Fruit fly (Drosophila melanogaster) whole organism, wandering third instar larva: ENCODE measurements around the gene CG8852.
A peak's percentile ranks its signal among the peaks of the same experiment; 100 is the strongest.

Experiments
- CG32264 ChIP-seq: fragments of 200-800 bp; sonication (Bioruptor generic); optimal IDR thresholded peaks from 2 replicates; lab custom pipeline; 2016; ENCODE audit warnings: missing biosample characterization, missing genetic modification characterization
- Hr78 ChIP-seq: fragments of >200 bp; optimal IDR thresholded peaks from 2 replicates; lab custom pipeline; 2017; ENCODE audit warnings: missing biosample characterization, missing genetic modification characterization
- Jra ChIP-seq: sonication (Bioruptor generic); optimal IDR thresholded peaks from 2 replicates; lab custom pipeline; 2016; ENCODE audit warnings: missing biosample characterization, missing genetic modification characterization
- Myc ChIP-seq: fragments of >200 bp; optimal IDR thresholded peaks from 2 replicates; lab custom pipeline; 2017
- N ChIP-seq: fragments of >200 bp; optimal IDR thresholded peaks from 2 replicates; lab custom pipeline; 2018; ENCODE audit warnings: missing biosample characterization, missing external identifiers, missing genetic modification characterization
- ey ChIP-seq: fragments of 200-800 bp; sonication (Bioruptor generic); optimal IDR thresholded peaks from 2 replicates; lab custom pipeline; 2016; ENCODE audit warnings: missing biosample characterization, missing genetic modification characterization
- lola ChIP-seq: fragments of >200 bp; optimal IDR thresholded peaks from 2 replicates; lab custom pipeline; 2017; ENCODE audit warnings: missing biosample characterization, missing genetic modification characterization
- psq ChIP-seq: fragments of 200-800 bp; sonication (Bioruptor generic); optimal IDR thresholded peaks from 3 replicates; lab custom pipeline; 2017; ENCODE audit warnings: missing biosample characterization, mild to moderate bottlenecking, missing genetic modification characterization, moderate library complexity

DNA sequence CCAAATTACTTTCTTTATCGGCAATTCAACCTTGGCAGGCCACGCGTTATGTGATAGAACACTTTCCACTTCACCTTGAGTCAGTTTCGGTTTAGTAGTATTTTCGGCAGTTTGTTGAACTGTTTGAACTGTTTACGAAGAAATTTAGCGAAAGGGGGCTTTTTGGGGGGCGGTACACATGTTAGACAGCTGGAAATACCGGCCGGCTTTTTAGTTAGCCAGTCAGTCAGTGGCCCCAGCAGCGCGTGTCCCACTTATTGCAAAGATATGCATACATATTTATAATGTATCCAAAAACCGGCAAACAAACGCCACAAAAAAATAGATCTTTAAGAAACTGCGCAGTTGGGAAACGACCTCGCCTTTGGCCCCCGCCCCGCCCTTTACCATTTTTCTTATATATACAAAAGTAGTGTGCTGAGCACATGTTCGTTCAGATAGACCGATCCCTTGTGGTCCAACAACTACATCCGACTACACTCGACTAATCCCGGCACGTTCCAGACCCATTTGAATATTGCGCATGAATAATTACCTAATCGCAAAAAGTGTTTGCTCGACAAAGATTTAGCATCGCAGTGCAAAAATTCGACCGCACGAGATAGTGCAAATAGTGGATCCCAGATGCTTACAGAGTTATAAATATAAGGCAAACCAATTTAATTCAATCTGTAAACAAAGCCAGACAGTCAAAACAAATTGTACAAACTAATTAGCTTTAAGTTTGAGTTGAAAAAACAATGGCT, 45.1 kb upstream of the CG8852 start:
- TF ChIP-seq Hr78 (GFP tag; lab: Kevin White, UChicago) (no peak), Jra (GFP tag; lab: Kevin White, UChicago) (peak; percentile 51), ey (GFP tag; lab: Kevin White, UChicago) (no peak), N (GFP tag; lab: Kevin White, UChicago) (no peak), psq (no peak), Myc (lab: Kevin White, UChicago) (no peak), lola (GFP tag; lab: Kevin White, UChicago) (no peak), CG32264 (GFP tag; lab: Kevin White, UChicago) (no peak)
